Worm (Caenorhabditis elegans) whole organism, late embryonic: ENCODE measurements around the gene anmt-1.

ENCODE experiments used
- C08G9.2 ChIP-seq: sonication (generic microtip); optimal IDR thresholded peaks from 2 replicates; lab custom pipeline; 2016; ENCODE audit warnings: mild to moderate bottlenecking, missing genetic modification characterization, moderate library complexity, missing compliant biosample characterization
- C38D4.7 ChIP-seq: fragments of 200-800 bp; sonication (Bioruptor generic); optimal IDR thresholded peaks from 2 replicates; lab custom pipeline; 2018; ENCODE audit warnings: mild to moderate bottlenecking, missing genetic modification characterization, moderate library complexity, missing compliant biosample characterization
- T23F11.4 ChIP-seq: fragments of 200-800 bp; sonication (Bioruptor generic); optimal IDR thresholded peaks from 2 replicates; lab custom pipeline; 2018; ENCODE audit warnings: mild to moderate bottlenecking, missing genetic modification characterization, missing compliant biosample characterization
- Y22D7AL.16 ChIP-seq: sonication (generic microtip); optimal IDR thresholded peaks from 2 replicates; lab custom pipeline; 2016; ENCODE audit warnings: missing genetic modification characterization, missing compliant biosample characterization
- ahr-1 ChIP-seq: sonication (generic microtip); optimal IDR thresholded peaks from 2 replicates; lab custom pipeline; 2016; ENCODE audit warnings: missing genetic modification characterization, missing compliant biosample characterization
- ama-1 ChIP-seq: fragments of 150-350 bp; optimal IDR thresholded peaks from 2 replicates; lab custom pipeline; 2014
- ceh-19 ChIP-seq: fragments of 200-800 bp; sonication (Bioruptor generic); optimal IDR thresholded peaks from 2 replicates; lab custom pipeline; 2018; ENCODE audit warnings: mild to moderate bottlenecking, missing genetic modification characterization, missing compliant biosample characterization
- ceh-2 ChIP-seq: sonication (generic microtip); optimal IDR thresholded peaks from 2 replicates; lab custom pipeline; 2016; ENCODE audit warnings: missing genotype, missing genetic modification characterization, missing compliant biosample characterization
- ceh-22 ChIP-seq: sonication (generic microtip); optimal IDR thresholded peaks from 2 replicates; lab custom pipeline; 2017; ENCODE audit warnings: missing biosample characterization, missing genetic modification characterization
- ceh-31 ChIP-seq: sonication (generic microtip); optimal IDR thresholded peaks from 2 replicates; lab custom pipeline; 2016; ENCODE audit warnings: missing genetic modification characterization, missing compliant biosample characterization
- ceh-34 ChIP-seq: sonication (generic microtip); optimal IDR thresholded peaks from 2 replicates; lab custom pipeline; 2016; ENCODE audit warnings: mild to moderate bottlenecking, missing genetic modification characterization, missing compliant biosample characterization
- ceh-48 ChIP-seq: sonication (generic microtip); optimal IDR thresholded peaks from 2 replicates; lab custom pipeline; 2016; ENCODE audit warnings: missing genetic modification characterization, inconsistent platforms, missing compliant biosample characterization
- ceh-9 ChIP-seq: sonication (generic microtip); optimal IDR thresholded peaks from 2 replicates; lab custom pipeline; 2016; ENCODE audit warnings: mild to moderate bottlenecking, missing genetic modification characterization, inconsistent platforms, missing compliant biosample characterization
- dve-1 ChIP-seq: sonication (generic microtip); optimal IDR thresholded peaks from 2 replicates; lab custom pipeline; 2017; ENCODE audit warnings: antibody characterized with exemption, mild to moderate bottlenecking, missing genetic modification characterization, missing compliant biosample characterization
- elt-2 ChIP-seq: sonication (generic microtip); optimal IDR thresholded peaks from 2 replicates; lab custom pipeline; 2016; ENCODE audit warnings: missing genetic modification reagents, missing genetic modification characterization, missing compliant biosample characterization
- elt-4 ChIP-seq: sonication (generic microtip); optimal IDR thresholded peaks from 2 replicates; lab custom pipeline; 2016; ENCODE audit warnings: missing genetic modification characterization, missing compliant biosample characterization
- fax-1 ChIP-seq: sonication (generic microtip); optimal IDR thresholded peaks from 2 replicates; lab custom pipeline; 2016; ENCODE audit warnings: missing genotype, missing genetic modification characterization, missing compliant biosample characterization
- fkh-10 ChIP-seq: fragments of 150-350 bp; optimal IDR thresholded peaks from 2 replicates; lab custom pipeline; 2014; ENCODE audit warnings: missing biosample characterization, missing genetic modification reagents, missing genetic modification characterization
- fkh-6 ChIP-seq: sonication (generic microtip); optimal IDR thresholded peaks from 2 replicates; lab custom pipeline; 2016; ENCODE audit warnings: missing genetic modification characterization, missing compliant biosample characterization
- gmeb-2 ChIP-seq: sonication (generic microtip); optimal IDR thresholded peaks from 2 replicates; lab custom pipeline; 2016; ENCODE audit warnings: missing genetic modification characterization, inconsistent platforms, missing compliant biosample characterization
- hlh-15 ChIP-seq: sonication (generic microtip); optimal IDR thresholded peaks from 2 replicates; lab custom pipeline; 2016; ENCODE audit warnings: missing genetic modification characterization, missing compliant biosample characterization
- lim-6 ChIP-seq: sonication (generic microtip); optimal IDR thresholded peaks from 2 replicates; lab custom pipeline; 2016; ENCODE audit warnings: missing genetic modification characterization, missing compliant biosample characterization
- lin-11 ChIP-seq: fragments of 200-800 bp; sonication (Bioruptor generic); optimal IDR thresholded peaks from 2 replicates; lab custom pipeline; 2018; ENCODE audit warnings: mild to moderate bottlenecking, missing genetic modification characterization, missing compliant biosample characterization
- madf-2 ChIP-seq: sonication (generic microtip); optimal IDR thresholded peaks from 2 replicates; lab custom pipeline; 2017; ENCODE audit warnings: missing genetic modification characterization, missing compliant biosample characterization
- nfya-1 ChIP-seq: sonication (generic microtip); optimal IDR thresholded peaks from 2 replicates; lab custom pipeline; 2017; ENCODE audit warnings: missing genetic modification characterization, mild to moderate bottlenecking, missing compliant biosample characterization, antibody characterized with exemption, moderate library complexity
- nhr-11 ChIP-seq: fragments of 150-350 bp; optimal IDR thresholded peaks from 2 replicates; lab custom pipeline; 2014; ENCODE audit warnings: missing biosample characterization, missing genetic modification characterization
- nhr-232 ChIP-seq: sonication (generic microtip); optimal IDR thresholded peaks from 2 replicates; lab custom pipeline; 2016; ENCODE audit warnings: missing genetic modification characterization, missing compliant biosample characterization
- pag-3 ChIP-seq: sonication (generic microtip); optimal IDR thresholded peaks from 2 replicates; lab custom pipeline; 2016; ENCODE audit warnings: missing compliant biosample characterization, missing genetic modification characterization, borderline replicate concordance
- pat-9 ChIP-seq: fragments of 200-800 bp; sonication (Bioruptor generic); optimal IDR thresholded peaks from 2 replicates; lab custom pipeline; 2018; ENCODE audit warnings: mild to moderate bottlenecking, missing genetic modification characterization, moderate library complexity, missing compliant biosample characterization
- pax-1 ChIP-seq: fragments of 150-350 bp; optimal IDR thresholded peaks from 2 replicates; lab custom pipeline; 2014; ENCODE audit warnings: missing biosample characterization, missing genetic modification characterization
- pros-1 ChIP-seq: fragments of 150-350 bp; optimal IDR thresholded peaks from 2 replicates; lab custom pipeline; 2014; ENCODE audit warnings: missing biosample characterization, missing genetic modification reagents, missing genetic modification characterization
- ref-2 ChIP-seq: sonication (generic microtip); optimal IDR thresholded peaks from 2 replicates; lab custom pipeline; 2016; ENCODE audit warnings: missing genetic modification characterization, missing compliant biosample characterization
- rnt-1 ChIP-seq: sonication (generic microtip); optimal IDR thresholded peaks from 2 replicates; lab custom pipeline; 2016; ENCODE audit warnings: missing genetic modification characterization, missing compliant biosample characterization
- sdc-2 ChIP-seq: sonication (generic microtip); optimal IDR thresholded peaks from 2 replicates; lab custom pipeline; 2016; ENCODE audit warnings: missing genotype, missing genetic modification characterization, missing compliant biosample characterization
- sox-4 ChIP-seq: sonication (generic microtip); optimal IDR thresholded peaks from 2 replicates; lab custom pipeline; 2017; ENCODE audit warnings: mild to moderate bottlenecking, missing genetic modification characterization, inconsistent platforms, missing compliant biosample characterization
- tbx-7 ChIP-seq: sonication (generic microtip); optimal IDR thresholded peaks from 2 replicates; lab custom pipeline; 2016; ENCODE audit warnings: missing genotype, missing genetic modification characterization, missing compliant biosample characterization
- unc-3 ChIP-seq, 2 experiments: fragments of 200-800 bp in 1 of 2; sonication (Bioruptor generic) in 1 of 2; sonication (generic microtip) in 1 of 2; conservative IDR thresholded peaks in 1 of 2; optimal IDR thresholded peaks in 1 of 2; 2 replicates each; pipeline versions ENCODE4 v1.3.6 to Lab custom; 2016 to 2022; ENCODE audit warnings: missing compliant biosample characterization in 2 of 2, missing genetic modification characterization in 2 of 2, missing genetic modification reagents in 1 of 2
- unc-42 ChIP-seq: sonication (generic microtip); optimal IDR thresholded peaks from 2 replicates; lab custom pipeline; 2016; ENCODE audit warnings: missing genotype, missing genetic modification characterization, missing compliant biosample characterization
- unc-55 ChIP-seq: sonication (generic microtip); optimal IDR thresholded peaks from 2 replicates; lab custom pipeline; 2017; ENCODE audit warnings: missing biosample characterization, missing genetic modification reagents, missing genetic modification characterization
- unc-86 ChIP-seq: sonication (generic microtip); optimal IDR thresholded peaks from 2 replicates; lab custom pipeline; 2016; ENCODE audit warnings: missing genetic modification characterization, missing compliant biosample characterization
- zip-5 ChIP-seq: sonication (generic microtip); optimal IDR thresholded peaks from 2 replicates; lab custom pipeline; 2016; ENCODE audit warnings: missing genetic modification characterization, missing compliant biosample characterization
- ztf-16 ChIP-seq: sonication (generic microtip); optimal IDR thresholded peaks from 2 replicates; lab custom pipeline; 2017; ENCODE audit warnings: missing genetic modification characterization, missing compliant biosample characterization

anmt-1 gene

DNA sequence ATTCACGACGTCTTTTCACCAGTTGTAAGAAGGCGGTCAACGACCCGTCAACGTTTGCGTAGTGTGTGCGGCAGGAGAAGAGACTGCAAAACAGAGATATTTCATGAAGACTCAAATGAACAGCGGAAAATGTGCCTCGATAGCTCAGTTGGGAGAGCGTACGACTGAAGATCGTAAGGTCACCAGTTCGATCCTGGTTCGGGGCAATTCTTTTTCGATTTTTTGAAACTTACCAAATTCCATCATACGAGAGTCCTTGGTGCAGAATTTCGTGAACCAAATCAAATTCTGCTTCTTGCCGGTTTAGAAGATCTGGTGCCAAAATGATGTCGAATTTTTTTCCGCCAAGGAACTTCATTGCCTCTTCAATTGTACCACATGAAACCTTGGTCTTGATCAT lies 31.7 kb upstream of the anmt-1 start (continued):
- TF ChIP-seq elt-4 (tag; lab: Kevin White, UChicago) (no peak), gmeb-2 (peak; percentile 53), zip-5 (tag; lab: Kevin White, UChicago) (no peak), ceh-2 (tag; lab: Kevin White, UChicago) (no peak), C38D4.7 (GFP tag; lab: Kevin White, UChicago) (peak; percentile 40), unc-55 (no peak), ceh-9 (tag; lab: Kevin White, UChicago) (no peak), sdc-2 (tag; lab: Kevin White, UChicago) (peak; percentile 8), ceh-34 (no peak), Y22D7AL.16 (tag; lab: Kevin White, UChicago) (peak; percentile 45), ceh-31 (no peak), nfya-1 (tag; lab: Kevin White, UChicago) (peak; percentile 19), unc-86 (no peak), madf-2 (no peak)

DNA sequence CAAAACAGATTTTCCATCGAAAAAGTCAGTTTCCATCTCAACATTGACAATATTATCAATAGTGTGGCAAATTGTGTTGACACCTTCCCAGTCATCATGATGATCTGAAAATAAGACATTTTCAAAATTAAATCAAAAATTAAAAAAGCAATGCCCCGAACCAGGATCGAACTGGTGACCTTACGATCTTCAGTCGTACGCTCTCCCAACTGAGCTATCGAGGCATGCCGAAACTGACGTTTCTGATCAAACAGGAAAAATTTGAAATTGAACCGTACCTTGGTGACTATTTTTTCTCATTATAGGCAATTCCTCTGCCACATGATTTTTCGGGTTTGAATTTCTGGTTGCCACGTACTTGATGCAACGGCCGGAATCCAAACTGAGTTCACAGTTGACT lies 31.2 kb upstream of the anmt-1 start:
- TF ChIP-seq fkh-6 (tag; lab: Kevin White, UChicago) (no peak), unc-86 (no peak), lin-11 (tag; lab: Kevin White, UChicago) (no peak), elt-2 (tag; lab: Kevin White, UChicago) (no peak), Y22D7AL.16 (tag; lab: Kevin White, UChicago) (no peak), unc-55 (no peak), ceh-9 (tag; lab: Kevin White, UChicago) (no peak), ref-2 (tag; lab: Kevin White, UChicago) (no peak), ama-1 (lab: Kevin White, UChicago) (no peak), ahr-1 (no peak), sox-4 (tag; lab: Kevin White, UChicago) (no peak), lim-6 (tag; lab: Kevin White, UChicago) (no peak), pax-1 (tag; lab: Kevin White, UChicago) (no peak), hlh-15 (tag; lab: Kevin White, UChicago) (no peak), fax-1 (tag; lab: Kevin White, UChicago) (no peak), unc-42 (tag; lab: Kevin White, UChicago) (no peak), T23F11.4 (GFP tag; lab: Kevin White, UChicago) (no peak)

DNA sequence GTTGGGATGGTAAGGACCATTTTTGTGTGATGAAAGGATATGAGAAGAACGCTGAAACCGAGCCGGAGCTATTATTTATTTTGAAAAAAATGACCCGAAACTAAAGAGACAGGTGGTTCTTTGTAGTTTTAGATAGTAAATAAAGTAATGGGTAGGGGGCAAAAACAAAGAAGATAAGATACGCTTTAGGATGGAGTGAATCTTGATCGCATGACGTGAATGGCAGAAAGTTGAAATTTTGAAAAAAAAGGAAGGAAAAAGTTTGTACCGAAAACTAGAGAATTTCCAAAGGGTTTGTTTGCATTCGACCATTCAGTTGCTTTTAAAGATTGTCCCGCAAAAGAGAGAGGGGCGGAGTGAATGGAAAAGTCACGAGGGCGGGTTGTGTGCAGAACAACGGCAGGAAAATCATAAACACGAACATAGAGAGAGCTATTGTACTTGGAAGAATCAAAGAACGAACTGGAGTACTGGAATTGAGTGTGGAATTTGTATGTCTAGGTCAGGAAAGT lies 30.7 kb upstream of the anmt-1 start, which contains the start of gene F22B7.9:
F22B7.9 (minus strand) TSS at position 51 of the 512 bp plus-strand sequence.
- TF ChIP-seq fax-1 (tag; lab: Kevin White, UChicago) (no peak), nhr-11 (tag; lab: Kevin White, UChicago) (no peak), ceh-22 (tag; lab: Kevin White, UChicago) (no peak), unc-86 (no peak), nhr-232 (no peak), ref-2 (tag; lab: Kevin White, UChicago) (no peak), ceh-48 (tag; lab: Kevin White, UChicago) (no peak), unc-3 (GFP tag; conservative IDR thresholded peaks at IDR 0.05; lab: Robert Waterston, UW) (no peak), unc-3 (tag; optimal IDR thresholded peaks at IDR 0.05; lab: Kevin White, UChicago) (no peak), ceh-34 (no peak), ceh-2 (tag; lab: Kevin White, UChicago) (no peak), pag-3 (no peak), fkh-10 (no peak), unc-55 (no peak), pros-1 (tag; lab: Kevin White, UChicago) (no peak), sox-4 (tag; lab: Kevin White, UChicago) (no peak), C08G9.2 (no peak)

DNA sequence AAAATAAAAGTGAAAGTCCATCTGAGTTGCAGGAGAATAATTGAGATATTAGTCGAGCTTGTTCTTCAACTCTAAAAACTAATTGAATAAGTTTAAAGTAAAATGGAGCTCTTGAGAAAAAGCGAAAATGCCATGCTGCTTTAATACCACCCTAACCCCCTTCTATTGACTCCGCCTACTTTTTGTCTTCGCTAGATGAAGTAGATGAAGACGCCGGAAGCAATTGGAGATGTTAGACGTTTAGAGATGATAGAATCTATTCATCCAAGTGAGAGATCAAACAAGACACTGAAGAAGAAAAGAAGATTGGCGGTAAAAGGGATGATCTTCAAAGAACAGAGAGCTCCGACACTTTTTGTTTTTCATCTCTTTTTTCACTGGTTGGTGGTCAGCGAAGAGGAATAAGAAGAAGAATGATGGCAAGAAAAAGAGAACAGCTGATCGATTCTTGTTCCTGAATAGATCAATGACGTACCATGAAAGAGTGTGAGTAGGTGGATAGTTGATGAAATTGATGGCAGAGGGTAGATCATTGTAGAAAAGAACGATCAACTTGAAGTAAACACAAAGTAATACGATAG lies 30.1 kb upstream of the anmt-1 start:
- TF ChIP-seq nhr-232 (no peak), dve-1 (tag; lab: Kevin White, UChicago) (no peak), ceh-22 (tag; lab: Kevin White, UChicago) (no peak), pag-3 (no peak), unc-86 (no peak), rnt-1 (no peak), tbx-7 (no peak), sdc-2 (tag; lab: Kevin White, UChicago) (no peak), ceh-9 (tag; lab: Kevin White, UChicago) (no peak), ceh-2 (tag; lab: Kevin White, UChicago) (no peak), pat-9 (no peak), ref-2 (tag; lab: Kevin White, UChicago) (no peak), ztf-16 (tag; lab: Kevin White, UChicago) (no peak), ceh-19 (GFP tag; lab: Kevin White, UChicago) (no peak), unc-42 (tag; lab: Kevin White, UChicago) (no peak)
